Fruit fly (Drosophila melanogaster) whole organism, embryonic: ENCODE results near the gene Pgant7.

ENCODE experiments used
- Atf6 ChIP-seq: fragments of 200-800 bp; sonication (Bioruptor generic); IDR thresholded peaks from 2 replicates; pipeline ENCODE4 v1.3.6; 2022; ENCODE audit warnings: missing biosample characterization, missing genetic modification characterization
- CG11695 ChIP-seq: fragments of 200-800 bp; sonication (Bioruptor generic); IDR thresholded peaks from 3 replicates; pipeline ENCODE4 v1.3.6; 2022; ENCODE audit warnings: missing biosample characterization, missing genetic modification characterization
- CG13287 ChIP-seq: fragments of 200-800 bp; sonication (Bioruptor generic); IDR thresholded peaks from 2 replicates; pipeline ENCODE4 v1.3.6; 2022; ENCODE audit warnings: missing biosample characterization, missing genetic modification characterization; ENCODE audit not compliant: partially characterized antibody
- CG13424 ChIP-seq: fragments of 200-800 bp; sonication (Bioruptor generic); optimal IDR thresholded peaks from 2 replicates; lab custom pipeline; 2019; ENCODE audit warnings: missing biosample characterization, mild to moderate bottlenecking, missing genetic modification characterization, moderate library complexity
- CG14965 ChIP-seq: fragments of 200-800 bp; sonication (Bioruptor generic); optimal IDR thresholded peaks from 2 replicates; lab custom pipeline; 2016; ENCODE audit warnings: missing biosample characterization, missing genetic modification characterization, borderline replicate concordance
- CG15479 ChIP-seq: fragments of 200-800 bp; sonication (Bioruptor generic); optimal IDR thresholded peaks from 3 replicates; lab custom pipeline; 2019; ENCODE audit warnings: missing biosample characterization, mild to moderate bottlenecking, missing genetic modification characterization, moderate library complexity
- CG17568 ChIP-seq: fragments of 200-800 bp; sonication (Bioruptor generic); optimal IDR thresholded peaks from 2 replicates; lab custom pipeline; 2018; ENCODE audit warnings: missing biosample characterization, mild to moderate bottlenecking, missing genetic modification characterization, moderate library complexity
- CG4424 ChIP-seq: fragments of 200-800 bp; sonication (Bioruptor generic); optimal IDR thresholded peaks from 3 replicates; lab custom pipeline; 2016; ENCODE audit warnings: missing biosample characterization, missing genetic modification characterization
- CG4707 ChIP-seq: fragments of 200-800 bp; sonication (Bioruptor generic); optimal IDR thresholded peaks from 2 replicates; lab custom pipeline; 2018; ENCODE audit warnings: missing biosample characterization, mild to moderate bottlenecking, missing genetic modification characterization, moderate library complexity
- CG5180 ChIP-seq: fragments of 200-800 bp; sonication (Bioruptor generic); optimal IDR thresholded peaks from 3 replicates; lab custom pipeline; 2017; ENCODE audit warnings: missing biosample characterization, missing genetic modification characterization, mild to moderate bottlenecking, moderate library complexity, missing genetic modification reagents
- CG5245 ChIP-seq: fragments of 200-800 bp; sonication (Bioruptor generic); optimal IDR thresholded peaks from 3 replicates; lab custom pipeline; 2016; ENCODE audit warnings: missing biosample characterization, missing genetic modification characterization
- CG8281 ChIP-seq: fragments of 200-800 bp; sonication (Bioruptor generic); optimal IDR thresholded peaks from 2 replicates; lab custom pipeline; 2018; ENCODE audit warnings: missing biosample characterization, mild to moderate bottlenecking, missing genetic modification characterization, moderate library complexity
- CG9797 ChIP-seq: fragments of 200-800 bp; sonication (Bioruptor generic); optimal IDR thresholded peaks from 3 replicates; lab custom pipeline; 2018; ENCODE audit warnings: missing biosample characterization, mild to moderate bottlenecking, missing genetic modification characterization
- CG9817 ChIP-seq: fragments of 200-800 bp; sonication (Bioruptor generic); optimal IDR thresholded peaks from 2 replicates; lab custom pipeline; 2018; ENCODE audit warnings: missing biosample characterization, mild to moderate bottlenecking, missing genetic modification characterization, moderate library complexity
- D19B ChIP-seq: fragments of 200-800 bp; sonication (Bioruptor generic); optimal IDR thresholded peaks from 2 replicates; lab custom pipeline; 2017; ENCODE audit warnings: missing biosample characterization, mild to moderate bottlenecking, missing genetic modification characterization
- Deaf1 ChIP-seq: fragments of 200-800 bp; optimal IDR thresholded peaks from 3 replicates; lab custom pipeline; 2019; ENCODE audit warnings: missing biosample characterization, mild to moderate bottlenecking, missing genetic modification characterization, moderate library complexity
- Dll ChIP-seq: fragments of 200-800 bp; sonication (Bioruptor generic); IDR thresholded peaks from 4 replicates; pipeline ENCODE4 v1.3.6; 2022; ENCODE audit warnings: missing biosample characterization, missing genetic modification characterization; ENCODE audit not compliant: partially characterized antibody
- Doc2 ChIP-seq: fragments of 200-800 bp; sonication (Bioruptor generic); IDR thresholded peaks from 2 replicates; pipeline ENCODE4 v1.3.6; 2022; ENCODE audit warnings: missing biosample characterization, missing genetic modification characterization
- Drgx ChIP-seq: fragments of 200-800 bp; sonication (Bioruptor generic); IDR thresholded peaks from 2 replicates; pipeline ENCODE4 v1.3.6; 2022; ENCODE audit warnings: missing biosample characterization, missing genetic modification characterization
- HLHmδ ChIP-seq: fragments of 200-800 bp; sonication (Bioruptor generic); optimal IDR thresholded peaks from 2 replicates; lab custom pipeline; 2018; ENCODE audit warnings: missing biosample characterization, mild to moderate bottlenecking, missing genetic modification characterization, moderate library complexity
- Hsf ChIP-seq: fragments of 200-800 bp; sonication (Bioruptor generic); optimal IDR thresholded peaks from 3 replicates; lab custom pipeline; 2016; ENCODE audit warnings: missing biosample characterization, missing genetic modification characterization
- Jarid2 ChIP-seq: fragments of 200-800 bp; sonication (Bioruptor generic); optimal IDR thresholded peaks from 3 replicates; lab custom pipeline; 2017; ENCODE audit warnings: mild to moderate bottlenecking, missing biosample characterization, missing genetic modification reagents, missing genetic modification characterization
- MBD-R2 ChIP-seq: fragments of 200-800 bp; sonication (Bioruptor generic); IDR thresholded peaks from 2 replicates; pipeline ENCODE4 v1.3.6; 2022; ENCODE audit warnings: missing biosample characterization, missing genetic modification characterization
- Mad ChIP-seq: fragments of 200-800 bp; sonication (Bioruptor generic); optimal IDR thresholded peaks from 2 replicates; lab custom pipeline; 2016; ENCODE audit warnings: missing biosample characterization, missing genetic modification characterization
- Mes4 ChIP-seq: fragments of 200-800 bp; sonication (Bioruptor generic); optimal IDR thresholded peaks from 2 replicates; lab custom pipeline; 2016; ENCODE audit warnings: missing biosample characterization, missing genetic modification characterization
- PHDP ChIP-seq: fragments of 200-800 bp; sonication (Bioruptor generic); optimal IDR thresholded peaks from 3 replicates; lab custom pipeline; 2018; ENCODE audit warnings: missing biosample characterization, mild to moderate bottlenecking, missing genetic modification characterization, moderate library complexity
- Trl ChIP-seq, 3 experiments: fragments of >200 bp in 2 of 3; fragments of 200-800 bp in 1 of 3; sonication (Bioruptor generic) in 1 of 3; optimal IDR thresholded peaks; 2 replicates in 1 of 3; 3 replicates in 2 of 3; lab custom pipeline; 2016 to 2017; ENCODE audit warnings: missing biosample characterization in 1 of 3, missing genetic modification characterization in 1 of 3
- Vsx1 ChIP-seq: fragments of 200-800 bp; sonication (Bioruptor generic); optimal IDR thresholded peaks from 2 replicates; lab custom pipeline; 2017; ENCODE audit warnings: missing biosample characterization, mild to moderate bottlenecking, missing genetic modification characterization, missing genetic modification reagents
- az2 ChIP-seq: fragments of 200-800 bp; sonication (Bioruptor generic); optimal IDR thresholded peaks from 3 replicates; lab custom pipeline; 2016; ENCODE audit warnings: missing biosample characterization, missing genetic modification characterization
- caup ChIP-seq: fragments of 200-800 bp; sonication (Bioruptor generic); optimal IDR thresholded peaks from 3 replicates; lab custom pipeline; 2017; ENCODE audit warnings: missing biosample characterization, mild to moderate bottlenecking, missing genetic modification characterization, moderate library complexity; ENCODE audit not compliant: severe bottlenecking
- ci ChIP-seq: fragments of 200-800 bp; sonication (Bioruptor generic); IDR thresholded peaks from 3 replicates; pipeline ENCODE4 v1.3.6; 2022; ENCODE audit warnings: missing biosample characterization, missing genetic modification characterization
- ems ChIP-seq: fragments of 200-800 bp; sonication (Bioruptor generic); optimal IDR thresholded peaks from 3 replicates; lab custom pipeline; 2016; ENCODE audit warnings: missing biosample characterization, missing genetic modification characterization
- exex ChIP-seq: fragments of 200-800 bp; sonication (Bioruptor generic); optimal IDR thresholded peaks from 4 replicates; lab custom pipeline; 2018; ENCODE audit warnings: missing biosample characterization, mild to moderate bottlenecking, missing genetic modification characterization, moderate library complexity
- fru ChIP-seq: fragments of >200 bp; optimal IDR thresholded peaks from 2 replicates; lab custom pipeline; 2017
- grn ChIP-seq: fragments of 200-800 bp; sonication (Bioruptor generic); optimal IDR thresholded peaks from 3 replicates; lab custom pipeline; 2017; ENCODE audit warnings: missing biosample characterization, missing genetic modification characterization
- hb ChIP-seq: fragments of 200-800 bp; sonication (Bioruptor generic); IDR thresholded peaks from 3 replicates; pipeline ENCODE4 v1.3.6; 2022; ENCODE audit warnings: missing biosample characterization, missing genetic modification characterization; ENCODE audit not compliant: partially characterized antibody
- hth ChIP-seq: fragments of >200 bp; optimal IDR thresholded peaks from 2 replicates; lab custom pipeline; 2017; ENCODE audit warnings: inconsistent platforms
- lab ChIP-seq: fragments of 200-800 bp; sonication (Bioruptor generic); optimal IDR thresholded peaks from 3 replicates; lab custom pipeline; 2017; ENCODE audit warnings: missing biosample characterization, missing genetic modification characterization, mild to moderate bottlenecking, moderate library complexity, missing genetic modification reagents
- lilli ChIP-seq: fragments of 200-800 bp; sonication (Bioruptor generic); optimal IDR thresholded peaks from 3 replicates; lab custom pipeline; 2016; ENCODE audit warnings: missing biosample characterization, missing genetic modification characterization
- lmd ChIP-seq: fragments of 200-800 bp; sonication (Bioruptor generic); IDR thresholded peaks from 2 replicates; pipeline ENCODE4 v1.3.6; 2022; ENCODE audit warnings: missing biosample characterization, missing genetic modification characterization
- nom ChIP-seq: fragments of 200-800 bp; sonication (Bioruptor generic); optimal IDR thresholded peaks from 2 replicates; lab custom pipeline; 2017; ENCODE audit warnings: missing biosample characterization, missing genetic modification characterization, mild to moderate bottlenecking, moderate library complexity, missing genetic modification reagents
- repo ChIP-seq: fragments of 200-800 bp; sonication (Bioruptor generic); optimal IDR thresholded peaks from 2 replicates; lab custom pipeline; 2016; ENCODE audit warnings: missing biosample characterization, missing genetic modification characterization
- ssp ChIP-seq: fragments of 200-800 bp; sonication (Bioruptor generic); IDR thresholded peaks from 2 replicates; pipeline ENCODE4 v1.3.6; 2022; ENCODE audit warnings: missing biosample characterization, missing genetic modification characterization
- sug ChIP-seq: fragments of 200-800 bp; optimal IDR thresholded peaks from 2 replicates; lab custom pipeline; 2019; ENCODE audit warnings: missing biosample characterization, mild to moderate bottlenecking, missing genetic modification characterization, moderate library complexity
- unc-4 ChIP-seq: fragments of 200-800 bp; sonication (Bioruptor generic); IDR thresholded peaks from 2 replicates; pipeline ENCODE4 v1.3.6; 2022; ENCODE audit warnings: missing biosample characterization, missing genetic modification characterization; ENCODE audit not compliant: partially characterized antibody
- vvl ChIP-seq: fragments of 200-800 bp; sonication (Bioruptor generic); IDR thresholded peaks from 2 replicates; pipeline ENCODE4 v1.3.6; 2022; ENCODE audit warnings: missing biosample characterization, missing genetic modification characterization

Pgant7 gene

DNA sequence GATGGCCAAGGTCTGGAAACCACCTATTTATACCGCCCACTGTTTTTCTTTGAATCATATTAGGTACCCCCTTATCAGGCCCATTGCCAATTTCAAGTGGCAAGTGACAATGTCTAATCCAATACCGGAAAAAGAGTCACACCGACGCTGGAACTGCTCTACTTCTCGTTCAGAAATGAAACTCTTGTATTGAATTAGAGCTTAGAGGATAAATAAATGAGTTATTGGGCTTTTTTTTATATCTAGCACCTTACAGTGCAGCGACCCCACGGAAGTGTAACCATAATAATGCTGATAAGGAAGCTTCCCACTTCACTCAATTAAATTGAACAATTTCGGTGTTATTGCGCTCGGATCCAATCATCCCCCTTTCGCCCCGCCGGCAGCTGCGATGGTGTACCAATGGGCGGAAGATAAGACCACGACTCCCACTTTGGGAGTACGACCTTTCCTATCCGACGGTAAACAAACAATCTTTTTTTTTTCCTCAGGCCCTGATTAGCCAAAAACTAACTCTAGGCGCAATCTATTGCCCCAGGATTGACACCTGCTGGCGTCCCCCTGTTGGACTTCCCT, 5.5 kb downstream of the Pgant7 start, which contains the start of gene CG15043 (continued):
- TF ChIP-seq vvl (GFP tag; lab: Robert Waterston, UW) (0 out of 2 replicates have a peak, but pooled peaks have one; percentile 9), CG11695 (GFP tag; lab: Robert Waterston, UW) (peak; percentile 61; the same call in 1 of the 3 replicates), Mad (GFP tag; lab: Kevin White, UChicago) (no peak), HLHmδ (GFP tag; lab: Kevin White, UChicago) (no peak), Atf6 (GFP tag; lab: Robert Waterston, UW) (peak; percentile 49; the same call in 1 of the 2 replicates)

- TF ChIP-seq CG5245 (GFP tag; lab: Kevin White, UChicago) (no peak), grn (GFP tag; lab: Kevin White, UChicago) (peak; percentile 54), CG14965 (GFP tag; lab: Kevin White, UChicago) (no peak), exex (tag; lab: Kevin White, UChicago) (peak; percentile 78), hb (no peak), Vsx1 (GFP tag; lab: Kevin White, UChicago) (peak; percentile 34), MBD-R2 (GFP tag; lab: Robert Waterston, UW) (no peak), lmd (no peak), repo (GFP tag; lab: Kevin White, UChicago) (no peak), CG4707 (no peak), sug (peak; percentile 57), Mes4 (GFP tag; lab: Kevin White, UChicago) (no peak), lilli (GFP tag; lab: Kevin White, UChicago) (no peak), CG8281 (tag; lab: Kevin White, UChicago) (no peak), fru (lab: Kevin White, UChicago) (no peak)
- TF ChIP-seq, all 482 proteins: peak for 4
These were observed 7.8 kb downstream of the Pgant7 start, which contains the start of gene CG15044 for dm6 chrX:18491941-18492340. Gene CG15044 (minus strand): TSS chrX:18492006.

dm6 chrX:18489509-18489908, 10.3 kb downstream of the Pgant7 start, which contains the start of gene CG15046:
Gene CG15046 (minus strand): TSS chrX:18489620.
- TF ChIP-seq Dll (GFP tag; lab: Robert Waterston, UW) (no peak), hth (no peak), CG17568 (GFP tag; lab: Kevin White, UChicago) (no peak), CG13287 (peak; percentile 19; the same call in 1 of the 2 replicates), D19B (GFP tag; lab: Kevin White, UChicago) (no peak), Trl (optimal IDR thresholded peaks at IDR 0.05; lab: Kevin White, UChicago) (peak; percentile 27 to 55), Trl (GFP tag; optimal IDR thresholded peaks at IDR 0.05; lab: Kevin White, UChicago) (no peak), CG5180 (GFP tag; lab: Kevin White, UChicago) (peak; percentile 15), CG4707 (no peak), Deaf1 (tag; lab: Kevin White, UChicago) (peak; percentile 27), Jarid2 (peak; percentile 52), PHDP (tag; lab: Kevin White, UChicago) (no peak), caup (GFP tag; lab: Kevin White, UChicago) (no peak), CG15479 (GFP tag; lab: Kevin White, UChicago) (no peak), CG9797 (GFP tag; lab: Kevin White, UChicago) (no peak), nom (GFP tag; lab: Kevin White, UChicago) (peak; percentile 36), ems (GFP tag; lab: Kevin White, UChicago) (no peak), ssp (GFP tag; lab: Robert Waterston, UW) (no peak), az2 (GFP tag; lab: Kevin White, UChicago) (no peak), ci (GFP tag; lab: Robert Waterston, UW) (no peak), unc-4 (GFP tag; lab: Robert Waterston, UW) (0 out of 2 replicates have a peak, but pooled peaks have one; percentile 28), lab (GFP tag; lab: Kevin White, UChicago) (no peak), Doc2 (GFP tag; lab: Robert Waterston, UW) (no peak), Hsf (GFP tag; lab: Kevin White, UChicago) (no peak), CG4424 (GFP tag; lab: Kevin White, UChicago) (no peak), CG13424 (tag; lab: Kevin White, UChicago) (no peak), CG9817 (tag; lab: Kevin White, UChicago) (no peak), Drgx (GFP tag; lab: Robert Waterston, UW) (0 out of 2 replicates have a peak, but pooled peaks have one; percentile 36)
